Fruit fly (Drosophila melanogaster) whole organism, pupa: ENCODE data around the gene CG15418.
A peak's percentile ranks its signal among the peaks of the same experiment; 100 is the strongest.

Source experiments
- CG10348 ChIP-seq: fragments of 200-800 bp; sonication (Bioruptor generic); IDR thresholded peaks from 2 replicates; pipeline ENCODE4 v1.3.6; 2022; ENCODE audit warnings: missing biosample characterization, missing genetic modification characterization
- CG12605 ChIP-seq: fragments of 200-800 bp; sonication (Bioruptor generic); IDR thresholded peaks from 2 replicates; pipeline ENCODE4 v1.3.6; 2022; ENCODE audit warnings: missing biosample characterization, missing genetic modification characterization
- CG13204 ChIP-seq: fragments of 200-800 bp; sonication (Bioruptor generic); optimal IDR thresholded peaks from 2 replicates; lab custom pipeline; 2018; ENCODE audit warnings: missing biosample characterization, mild to moderate bottlenecking, missing genetic modification characterization, moderate library complexity
- CG14655 ChIP-seq: fragments of 200-800 bp; sonication (Bioruptor generic); optimal IDR thresholded peaks from 3 replicates; lab custom pipeline; 2017; ENCODE audit warnings: mild to moderate bottlenecking, missing biosample characterization, missing genetic modification reagents, missing genetic modification characterization
- CG15710 ChIP-seq: fragments of 200-800 bp; sonication (Bioruptor generic); optimal IDR thresholded peaks from 2 replicates; lab custom pipeline; 2018; ENCODE audit warnings: missing biosample characterization, mild to moderate bottlenecking, missing genetic modification characterization, moderate library complexity
- CG17806 ChIP-seq: fragments of 200-800 bp; sonication (Bioruptor generic); optimal IDR thresholded peaks from 2 replicates; lab custom pipeline; 2018; ENCODE audit warnings: missing biosample characterization, mild to moderate bottlenecking, missing genetic modification characterization, moderate library complexity
- CG32121 ChIP-seq: fragments of 200-800 bp; sonication (Bioruptor generic); IDR thresholded peaks from 2 replicates; pipeline ENCODE4 v1.3.6; 2022; ENCODE audit warnings: missing biosample characterization, missing genetic modification characterization
- CG34367 ChIP-seq: fragments of 200-800 bp; sonication (Bioruptor generic); optimal IDR thresholded peaks from 2 replicates; lab custom pipeline; 2018; ENCODE audit warnings: missing biosample characterization, mild to moderate bottlenecking, missing genetic modification characterization
- CG4496 ChIP-seq: fragments of 200-800 bp; sonication (Bioruptor generic); IDR thresholded peaks from 3 replicates; pipeline ENCODE4 v1.3.6; 2022; ENCODE audit warnings: missing biosample characterization, missing genetic modification characterization
- CG8159 ChIP-seq: fragments of 200-800 bp; sonication (Bioruptor generic); optimal IDR thresholded peaks from 3 replicates; lab custom pipeline; 2018; ENCODE audit warnings: missing biosample characterization, mild to moderate bottlenecking, missing genetic modification characterization, moderate library complexity
- CG8301 ChIP-seq: fragments of 200-800 bp; sonication (Bioruptor generic); optimal IDR thresholded peaks from 2 replicates; lab custom pipeline; 2018; ENCODE audit warnings: missing biosample characterization, mild to moderate bottlenecking, missing genetic modification characterization
- CG9948 ChIP-seq: fragments of 200-800 bp; sonication (Bioruptor generic); optimal IDR thresholded peaks from 2 replicates; lab custom pipeline; 2018; ENCODE audit warnings: missing biosample characterization, mild to moderate bottlenecking, missing genetic modification characterization, moderate library complexity
- D1 ChIP-seq: fragments of 200-800 bp; sonication (Bioruptor generic); optimal IDR thresholded peaks from 2 replicates; lab custom pipeline; 2018; ENCODE audit warnings: missing biosample characterization, mild to moderate bottlenecking, missing genetic modification characterization, moderate library complexity
- EcR ChIP-seq: fragments of 200-800 bp; sonication (Bioruptor generic); optimal IDR thresholded peaks from 3 replicates; lab custom pipeline; 2019; ENCODE audit warnings: missing biosample characterization, missing genetic modification characterization, mild to moderate bottlenecking, moderate library complexity, missing genetic modification reagents
- Ets98B ChIP-seq: fragments of 200-800 bp; sonication (Bioruptor generic); IDR thresholded peaks from 2 replicates; pipeline ENCODE4 v1.3.6; 2022; ENCODE audit warnings: missing biosample characterization, missing genetic modification characterization
- Pif1A ChIP-seq: fragments of 200-800 bp; sonication (Bioruptor generic); optimal IDR thresholded peaks from 3 replicates; lab custom pipeline; 2016; ENCODE audit warnings: missing biosample characterization, missing genetic modification characterization
- Pif1B ChIP-seq: fragments of 200-800 bp; sonication (Bioruptor generic); optimal IDR thresholded peaks from 3 replicates; lab custom pipeline; 2016; ENCODE audit warnings: missing biosample characterization, missing genetic modification characterization
- Snoo ChIP-seq: fragments of 200-800 bp; sonication (Bioruptor generic); optimal IDR thresholded peaks from 3 replicates; lab custom pipeline; 2017; ENCODE audit warnings: missing biosample characterization, mild to moderate bottlenecking, missing genetic modification characterization, inconsistent platforms
- fd96Ca ChIP-seq: fragments of 200-800 bp; sonication (Bioruptor generic); IDR thresholded peaks from 3 replicates; pipeline ENCODE4 v1.3.6; 2022; ENCODE audit warnings: missing biosample characterization, missing genetic modification characterization
- gl ChIP-seq: fragments of 200-800 bp; sonication (Bioruptor generic); optimal IDR thresholded peaks from 2 replicates; lab custom pipeline; 2018; ENCODE audit warnings: missing biosample characterization, mild to moderate bottlenecking, missing genetic modification characterization
- rn ChIP-seq: fragments of 200-800 bp; sonication (Bioruptor generic); IDR thresholded peaks from 2 replicates; pipeline ENCODE4 v1.3.6; 2022; ENCODE audit warnings: missing biosample characterization, missing genetic modification characterization

The CG15418 gene

DNA sequence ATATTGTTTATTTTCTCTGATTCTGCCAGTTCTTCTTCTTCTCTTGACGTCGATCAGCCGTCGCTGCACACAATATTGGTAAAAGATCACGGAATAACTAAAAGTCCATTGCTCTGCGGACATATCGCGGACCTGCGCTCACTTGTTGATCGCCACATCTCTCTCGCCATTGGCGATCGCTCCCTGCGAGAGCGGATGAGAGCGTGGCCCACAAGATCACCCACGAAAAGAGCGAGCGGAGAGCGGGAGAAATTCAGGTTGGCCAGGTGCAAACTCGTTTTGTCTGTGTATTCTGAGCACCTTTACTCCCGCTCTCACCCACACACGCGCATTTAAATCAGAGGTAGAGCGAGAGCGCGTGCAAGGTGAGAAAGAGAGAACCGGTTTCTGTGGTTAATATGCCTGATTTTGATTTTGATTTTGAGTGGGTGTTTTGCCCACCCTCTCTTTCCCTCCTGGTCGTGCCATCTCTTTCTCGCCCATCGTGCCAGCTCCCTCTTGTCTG lies 40.8 kb downstream of the CG15418 start, which contains the start of gene sob:
Gene sob, minus strand, starts transcription at position 102 of the 505 bp plus-strand sequence.
- TF ChIP-seq CG8159 (peak; percentile 18), CG4496 (GFP tag; lab: Robert Waterston, UW) (0 out of 3 replicates have a peak, but pooled peaks have one; percentile 45), Pif1A (GFP tag; lab: Kevin White, UChicago) (peak; percentile 61), Pif1B (GFP tag; lab: Kevin White, UChicago) (peak; percentile 66), gl (tag; lab: Kevin White, UChicago) (peak; percentile 8), CG34367 (no peak), CG32121 (GFP tag; lab: Robert Waterston, UW) (peak; percentile 52; the same call in 1 of the 2 replicates), rn (GFP tag; lab: Robert Waterston, UW) (no peak), CG13204 (GFP tag; lab: Kevin White, UChicago) (peak; percentile 39), D1 (no peak), fd96Ca (GFP tag; lab: Robert Waterston, UW) (peak; percentile 84), Ets98B (GFP tag; lab: Robert Waterston, UW) (peak; percentile 77; the same call in 1 of the 2 replicates), CG10348 (GFP tag; lab: Robert Waterston, UW) (no peak), CG14655 (GFP tag; lab: Kevin White, UChicago) (no peak), CG17806 (tag; lab: Kevin White, UChicago) (no peak), CG8301 (no peak), CG12605 (peak; percentile 40; the same call in 1 of the 2 replicates), CG9948 (no peak), EcR (peak; percentile 90), CG15710 (tag; lab: Kevin White, UChicago) (no peak), Snoo (no peak)

DNA sequence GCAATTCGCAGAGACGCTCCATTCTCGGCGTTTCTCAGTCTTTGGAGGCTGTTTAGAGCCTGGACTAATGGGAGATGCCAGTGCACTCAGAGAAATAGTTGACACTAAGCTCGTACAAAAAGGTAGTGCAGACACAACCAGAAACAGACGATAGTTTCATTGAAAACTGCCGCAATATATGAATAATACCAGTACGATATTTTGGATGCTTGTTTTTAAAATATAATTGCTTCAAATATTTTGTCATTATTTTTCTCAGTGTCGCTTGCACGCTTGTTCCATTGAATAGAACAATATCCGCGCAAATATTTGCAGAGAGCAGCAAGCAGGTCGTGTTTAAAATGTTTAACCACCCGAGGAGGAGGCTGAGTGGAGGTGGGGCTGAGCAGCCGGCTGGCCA lies 45.0 kb downstream of the CG15418 start:
- peak; percentile 69 for TF ChIP-seq CG14655 (GFP tag; lab: Kevin White, UChicago)
- TF ChIP-seq CG10348 (GFP tag; lab: Robert Waterston, UW) = no peak
- TF ChIP-seq fd96Ca (GFP tag; lab: Robert Waterston, UW) = peak; percentile 58; the same call in 1 of the 3 replicates
- TF ChIP-seq CG15710 (tag; lab: Kevin White, UChicago) = peak; percentile 5
- TF ChIP-seq gl (tag; lab: Kevin White, UChicago) = no peak
- TF ChIP-seq EcR = no peak
- peak; percentile 66 for TF ChIP-seq CG8301
- TF ChIP-seq Pif1B (GFP tag; lab: Kevin White, UChicago) = peak; percentile 23
- TF ChIP-seq D1 = no peak
- peak; percentile 33 for TF ChIP-seq CG17806 (tag; lab: Kevin White, UChicago)
- TF ChIP-seq CG8159 = peak; percentile 22
- TF ChIP-seq rn (GFP tag; lab: Robert Waterston, UW) = no peak
- peak; percentile 11 for TF ChIP-seq Pif1A (GFP tag; lab: Kevin White, UChicago)
- TF ChIP-seq Ets98B (GFP tag; lab: Robert Waterston, UW) = no peak
- TF ChIP-seq CG9948 = peak; percentile 54

dm6 chr2L:3575679-3576442 lies 45.6 kb downstream of the CG15418 start, which contains the start of gene CG43815:
Gene CG43815 (plus strand): TSS chr2L:3576210.
- peak; percentile 60 for TF ChIP-seq CG14655 (GFP tag; lab: Kevin White, UChicago)
- no peak for TF ChIP-seq Pif1B (GFP tag; lab: Kevin White, UChicago)
- TF ChIP-seq CG13204 (GFP tag; lab: Kevin White, UChicago) = no peak
- no peak for TF ChIP-seq CG12605
- no peak for TF ChIP-seq CG10348 (GFP tag; lab: Robert Waterston, UW)
- TF ChIP-seq CG8159 = no peak
- TF ChIP-seq CG32121 (GFP tag; lab: Robert Waterston, UW) = no peak
- peak; percentile 46 for TF ChIP-seq CG8301
- TF ChIP-seq rn (GFP tag; lab: Robert Waterston, UW) = no peak
- TF ChIP-seq CG9948 = peak; percentile 24
- TF ChIP-seq CG4496 (GFP tag; lab: Robert Waterston, UW) = no peak
- no peak for TF ChIP-seq D1
- no peak for TF ChIP-seq fd96Ca (GFP tag; lab: Robert Waterston, UW)
- TF ChIP-seq Ets98B (GFP tag; lab: Robert Waterston, UW) = no peak
- peak; percentile 8 for TF ChIP-seq CG34367
- TF ChIP-seq CG15710 (tag; lab: Kevin White, UChicago) = no peak
- no peak for TF ChIP-seq Pif1A (GFP tag; lab: Kevin White, UChicago)
- TF ChIP-seq CG17806 (tag; lab: Kevin White, UChicago) = peak; percentile 27
- no peak for TF ChIP-seq gl (tag; lab: Kevin White, UChicago)
- no peak for TF ChIP-seq Snoo
- TF ChIP-seq EcR = no peak
- TF ChIP-seq, all 21 proteins: peak for 5

DNA sequence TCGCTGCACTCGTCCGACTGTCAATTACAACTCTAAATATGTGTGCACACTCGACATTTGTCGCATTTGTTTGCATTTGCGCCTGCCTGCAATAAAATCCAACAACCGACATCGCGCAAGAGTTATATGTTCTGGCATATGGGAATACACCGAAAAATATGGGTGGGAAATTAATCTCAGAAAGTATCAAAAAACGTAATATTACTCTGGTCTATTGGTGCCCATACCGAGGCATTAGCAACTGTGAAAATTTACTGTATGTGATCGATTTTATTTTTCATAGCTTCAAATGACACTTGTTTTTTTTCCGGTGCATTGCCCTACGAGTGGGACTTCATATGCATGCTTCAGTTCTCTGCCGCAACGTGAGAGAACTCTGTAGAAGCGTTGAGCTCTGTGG lies 47.6 kb downstream of the CG15418 start:
- TF ChIP-seq Snoo = no peak
- peak; percentile 68 for TF ChIP-seq CG8301
- no peak for TF ChIP-seq gl (tag; lab: Kevin White, UChicago)
- TF ChIP-seq CG34367 = peak; percentile 51
- peak; percentile 29; the same call in 1 of the 2 replicates for TF ChIP-seq rn (GFP tag; lab: Robert Waterston, UW)
- no peak for TF ChIP-seq EcR
- no peak for TF ChIP-seq CG10348 (GFP tag; lab: Robert Waterston, UW)
- TF ChIP-seq D1 = no peak
- peak; percentile 52 for TF ChIP-seq CG15710 (tag; lab: Kevin White, UChicago)
- TF ChIP-seq CG12605 = peak; percentile 66
- TF ChIP-seq Pif1A (GFP tag; lab: Kevin White, UChicago) = peak; percentile 45
- peak; percentile 64 for TF ChIP-seq CG14655 (GFP tag; lab: Kevin White, UChicago)
- peak; percentile 47 for TF ChIP-seq CG9948
- no peak for TF ChIP-seq CG13204 (GFP tag; lab: Kevin White, UChicago)
- peak; percentile 85 for TF ChIP-seq CG4496 (GFP tag; lab: Robert Waterston, UW)
- TF ChIP-seq CG17806 (tag; lab: Kevin White, UChicago) = peak; percentile 35
- TF ChIP-seq CG32121 (GFP tag; lab: Robert Waterston, UW) = peak; percentile 41; the same call in 1 of the 2 replicates
- peak; percentile 42 for TF ChIP-seq Pif1B (GFP tag; lab: Kevin White, UChicago)
- peak; percentile 70 for TF ChIP-seq Ets98B (GFP tag; lab: Robert Waterston, UW)
- TF ChIP-seq fd96Ca (GFP tag; lab: Robert Waterston, UW) = peak; percentile 90
- TF ChIP-seq CG8159 = peak; percentile 46
